Fruit fly (Drosophila melanogaster): Measurements from ENCODE around the gene Rpt3R.

Rpt3R gene

DNA sequence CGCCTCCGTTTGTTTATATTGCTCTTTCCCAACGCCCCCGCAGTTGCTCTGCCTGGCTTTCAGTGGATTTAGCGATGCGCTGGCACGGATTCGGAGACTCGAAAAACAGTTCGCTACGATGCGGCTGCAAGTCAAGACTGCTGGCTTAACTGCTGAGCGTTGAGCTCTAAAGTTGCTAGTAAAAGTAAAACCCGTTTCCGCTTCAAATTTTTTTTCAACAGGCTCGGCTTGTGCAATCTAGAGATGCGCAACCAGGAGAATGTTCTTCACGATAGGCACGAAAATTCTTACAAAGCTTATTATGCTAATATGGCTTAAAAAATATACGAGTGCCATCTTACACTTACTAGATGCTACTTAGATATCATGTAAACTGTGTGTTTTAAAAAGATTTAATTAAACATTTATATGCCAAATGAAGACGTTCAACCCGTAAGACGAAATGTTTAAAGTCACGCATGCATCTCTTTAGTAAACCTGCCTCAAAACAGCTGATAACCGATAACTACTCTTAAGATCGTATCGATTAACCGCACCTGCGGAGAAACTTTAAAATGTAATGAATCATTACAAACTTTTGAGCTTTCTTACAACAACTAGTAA, 8.9 kb downstream of the Rpt3R start, which contains the start of gene CG12948 (continued):
- TF ChIP-seq CG11456 (GFP tag; IDR thresholded peaks at IDR 0.05) (0 out of 3 replicates have a peak, but pooled peaks have one; percentile 12), CG4707 (GFP tag; optimal IDR thresholded peaks at IDR 0.05) (no peak), Meics (GFP tag; optimal IDR thresholded peaks at IDR 0.05) (no peak), CG16779 (GFP tag; IDR thresholded peaks at IDR 0.05) (no peak), bigmax (GFP tag; optimal IDR thresholded peaks at IDR 0.05) (no peak), CG17186 (GFP tag; optimal IDR thresholded peaks at IDR 0.05) (no peak), Asciz (GFP tag; optimal IDR thresholded peaks at IDR 0.05) (no peak), ac (GFP tag; optimal IDR thresholded peaks at IDR 0.05) (no peak), shn (GFP tag; optimal IDR thresholded peaks at IDR 0.05) (no peak), CG12219 (GFP tag; optimal IDR thresholded peaks at IDR 0.05) (peak; percentile 4), ftz-f1 (GFP tag; optimal IDR thresholded peaks at IDR 0.05) (no peak), nom (GFP tag; optimal IDR thresholded peaks at IDR 0.05) (peak; percentile 65), CG11695 (GFP tag; IDR thresholded peaks at IDR 0.05) (no peak), Hand (GFP tag; optimal IDR thresholded peaks at IDR 0.05) (no peak), org-1 (GFP tag; optimal IDR thresholded peaks at IDR 0.05) (no peak), CG13287 (GFP tag; IDR thresholded peaks at IDR 0.05; ENCODE audit: partially characterized antibody) (peak; percentile 96), CG42726 (GFP tag; IDR thresholded peaks at IDR 0.05; ENCODE audit: partially characterized antibody) (0 out of 2 replicates have a peak, but pooled peaks have one; percentile 19), exex (tag; optimal IDR thresholded peaks at IDR 0.05) (no peak), dmrt99B (tag; optimal IDR thresholded peaks at IDR 0.05) (no peak), ro (GFP tag; IDR thresholded peaks at IDR 0.05) (no peak), Deaf1 (tag; optimal IDR thresholded peaks at IDR 0.05) (no peak), Hmx (GFP tag; optimal IDR thresholded peaks at IDR 0.05) (no peak), E2f2 (GFP tag; IDR thresholded peaks at IDR 0.05) (no peak), CG4820 (GFP tag; optimal IDR thresholded peaks at IDR 0.05) (peak; percentile 46), fd3F (GFP tag; optimal IDR thresholded peaks at IDR 0.05) (no peak), CG16815 (GFP tag; optimal IDR thresholded peaks at IDR 0.05) (no peak), HLHmδ (GFP tag; optimal IDR thresholded peaks at IDR 0.05) (no peak), her (GFP tag; optimal IDR thresholded peaks at IDR 0.05) (peak; percentile 41), stwl (tag; optimal IDR thresholded peaks at IDR 0.05) (no peak), gfzf (GFP tag; optimal IDR thresholded peaks at IDR 0.05) (no peak), jigr1 (GFP tag; IDR thresholded peaks at IDR 0.05) (no peak), caup (GFP tag; optimal IDR thresholded peaks at IDR 0.05; ENCODE audit: severe bottlenecking) (no peak), CG7786 (GFP tag; optimal IDR thresholded peaks at IDR 0.05) (peak; percentile 36), CG13296 (GFP tag; optimal IDR thresholded peaks at IDR 0.05) (peak; percentile 54), CG10209 (GFP tag; optimal IDR thresholded peaks at IDR 0.05) (no peak), CG3065 (GFP tag; optimal IDR thresholded peaks at IDR 0.05) (no peak), CG7357 (GFP tag; IDR thresholded peaks at IDR 0.05) (no peak), trem (tag; optimal IDR thresholded peaks at IDR 0.05) (peak; percentile 56), CG3407 (GFP tag; optimal IDR thresholded peaks at IDR 0.05) (no peak), Atf-2 (GFP tag; optimal IDR thresholded peaks at IDR 0.05) (peak; percentile 22), CG1024 (GFP tag; IDR thresholded peaks at IDR 0.05) (no peak), CG6791 (GFP tag; IDR thresholded peaks at IDR 0.05; ENCODE audit: partially characterized antibody) (peak; percentile 72), az2 (GFP tag; optimal IDR thresholded peaks at IDR 0.05) (peak; percentile 3), vnd (GFP tag; IDR thresholded peaks at IDR 0.05; ENCODE audit: partially characterized antibody) (peak; percentile 86), CG2120 (GFP tag; optimal IDR thresholded peaks at IDR 0.05) (peak; percentile 77), Atf6 (GFP tag; IDR thresholded peaks at IDR 0.05) (peak; percentile 31; the same call in 1 of the 2 replicates), sug (tag; optimal IDR thresholded peaks at IDR 0.05) (peak; percentile 68), pb (GFP tag; optimal IDR thresholded peaks at IDR 0.05) (no peak), Hr51 (GFP tag; optimal IDR thresholded peaks at IDR 0.05) (peak in 1 of 2 experiments; percentile 36)
